Worm (Caenorhabditis elegans) whole organism, L4/young adult: ENCODE data around the gene ran-3.

Source experiments
- W03F9.2 ChIP-seq: fragments of 150-350 bp; optimal IDR thresholded peaks from 2 replicates; lab custom pipeline; 2014; ENCODE audit warnings: missing biosample characterization, missing genetic modification characterization
- dao-5 ChIP-seq: sonication (generic microtip); optimal IDR thresholded peaks from 2 replicates; lab custom pipeline; 2016; ENCODE audit warnings: missing genotype, missing genetic modification characterization, moderate library complexity, missing compliant biosample characterization
- him-1 ChIP-seq: sonication (generic microtip); optimal IDR thresholded peaks from 2 replicates; lab custom pipeline; 2016; ENCODE audit warnings: missing genotype, missing genetic modification reagents, missing genetic modification characterization, missing compliant biosample characterization

ran-3 gene

DNA sequence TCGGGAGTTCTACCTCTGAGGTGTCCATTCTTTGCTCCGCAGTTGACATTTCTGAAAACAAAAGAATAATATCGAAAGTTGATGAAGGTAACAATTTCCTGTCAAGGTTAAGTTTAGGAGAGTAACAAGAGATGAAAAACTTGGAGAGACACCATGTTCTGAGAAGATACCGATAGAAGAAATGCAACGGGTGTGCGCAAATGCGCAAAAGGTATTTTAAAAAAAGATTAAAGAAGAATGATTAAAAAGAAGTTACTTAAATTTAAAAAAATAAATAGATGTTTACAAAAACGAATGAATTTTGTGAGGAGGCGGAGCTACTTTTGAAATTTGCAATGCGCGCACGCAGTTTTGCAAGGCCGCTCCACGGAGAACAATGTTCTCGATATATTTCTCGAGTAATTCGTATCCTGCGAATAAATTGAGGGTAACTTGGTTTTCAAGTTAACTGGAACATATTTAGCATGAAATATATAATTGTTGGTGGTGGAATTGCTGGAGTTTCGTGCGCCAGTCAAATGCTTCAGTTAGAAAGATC is at the start of gene ran-3, which contains the start of gene C26D10.3:
ran-3 (minus strand) TSS at position 51 of the 538 bp plus-strand sequence.
C26D10.3 (plus strand) TSS at position 385 of the 538 bp plus-strand sequence.
- TF ChIP-seq W03F9.2 (tag; lab: Kevin White, UChicago) (peak; percentile 40), dao-5 (tag; lab: Kevin White, UChicago) (no peak), him-1 (tag; lab: Kevin White, UChicago) (no peak)

DNA sequence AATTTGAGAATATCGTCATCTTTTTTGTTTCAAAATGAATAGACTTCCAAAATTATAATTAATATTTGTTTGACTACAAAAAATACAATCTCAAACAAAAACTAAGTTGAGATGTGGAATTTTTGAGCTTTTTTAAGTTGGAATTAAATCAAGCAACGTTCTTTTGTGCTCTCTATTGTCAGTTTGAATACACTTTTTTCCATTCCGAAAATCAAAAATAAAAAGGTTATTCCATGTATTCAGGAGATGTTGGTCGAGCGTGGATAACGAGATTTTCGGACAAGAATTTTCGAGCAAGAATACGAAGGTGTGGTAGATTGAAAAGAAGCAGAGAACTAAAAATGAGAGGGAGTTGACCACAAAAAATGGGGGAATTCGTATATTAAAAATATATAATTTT is 45.3 kb upstream of the ran-3 start:
- TF ChIP-seq W03F9.2 (tag; lab: Kevin White, UChicago) = no peak
- TF ChIP-seq him-1 (tag; lab: Kevin White, UChicago) = no peak
- TF ChIP-seq dao-5 (tag; lab: Kevin White, UChicago) = no peak

DNA sequence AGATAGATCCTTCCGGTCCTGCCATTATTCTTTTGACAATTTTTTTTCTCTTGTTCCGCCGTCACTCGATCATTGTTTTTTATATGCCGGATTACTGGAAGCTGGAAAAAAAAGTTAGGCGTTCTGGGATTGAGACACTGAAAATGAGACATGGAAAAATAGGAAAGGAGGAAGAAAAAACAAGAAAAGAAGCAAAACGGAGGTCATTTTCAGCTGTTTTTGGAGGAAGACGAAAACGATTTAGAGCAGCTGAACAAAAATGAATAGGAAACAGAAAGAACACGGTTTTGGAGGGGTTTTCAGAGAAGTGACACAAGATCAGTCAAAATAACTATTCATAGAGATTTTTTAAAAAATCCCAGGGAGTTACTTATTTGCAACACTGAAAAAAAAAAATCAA is 44.2 kb upstream of the ran-3 start, which contains the start of gene amt-3:
amt-3 (minus strand) TSS at position 101 of the 400 bp plus-strand sequence.
- TF ChIP-seq him-1 (tag; lab: Kevin White, UChicago) (no peak), W03F9.2 (tag; lab: Kevin White, UChicago) (no peak), dao-5 (tag; lab: Kevin White, UChicago) (no peak)

DNA sequence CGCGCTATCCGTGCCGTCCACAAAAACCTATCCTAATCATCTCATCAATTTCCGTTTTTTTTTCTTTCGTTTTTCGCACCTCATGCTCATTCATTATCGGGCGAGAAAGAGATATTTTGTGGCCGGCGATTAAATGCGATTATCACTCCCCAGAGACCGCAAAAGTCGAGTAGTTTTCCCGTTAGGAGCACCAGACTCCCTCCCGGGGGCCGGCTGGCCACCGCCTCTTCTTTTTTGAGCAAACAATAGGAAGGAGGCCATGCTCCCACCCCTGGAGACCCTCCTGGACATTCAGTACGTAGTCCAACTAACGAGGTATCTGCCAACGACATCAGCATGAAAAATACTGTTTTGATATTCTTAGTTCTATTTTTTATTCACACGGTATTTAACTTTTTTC is 35.6 kb upstream of the ran-3 start, which contains the start of gene M195.2:
M195.2 (plus strand) TSS at position 301 of the 400 bp plus-strand sequence.
- TF ChIP-seq W03F9.2 (tag; lab: Kevin White, UChicago) = no peak
- no peak for TF ChIP-seq dao-5 (tag; lab: Kevin White, UChicago)
- no peak for TF ChIP-seq him-1 (tag; lab: Kevin White, UChicago)

DNA sequence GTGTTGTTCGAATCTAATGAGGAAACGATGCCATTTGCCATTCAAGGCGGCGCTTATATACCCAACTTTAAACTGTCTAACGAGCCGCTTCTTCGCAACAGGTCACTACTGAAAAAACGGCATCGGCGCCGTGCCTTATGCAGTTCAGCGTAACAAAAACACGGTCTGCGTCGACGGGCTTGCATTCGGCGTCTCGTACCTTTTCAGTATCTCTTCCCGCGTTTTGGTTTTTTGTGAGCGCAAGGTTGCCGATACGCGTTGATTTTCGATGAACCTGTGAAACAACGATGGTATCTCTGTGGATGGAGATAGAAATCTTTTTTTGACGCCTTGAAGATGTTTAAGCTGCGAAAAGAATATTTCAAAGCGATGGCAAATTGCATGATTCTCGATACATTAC is 34.5 kb upstream of the ran-3 start, which contains the start of gene col-77:
col-77 (minus strand) TSS at position 32 of the 400 bp plus-strand sequence.
- TF ChIP-seq dao-5 (tag; lab: Kevin White, UChicago) (no peak), him-1 (tag; lab: Kevin White, UChicago) (no peak), W03F9.2 (tag; lab: Kevin White, UChicago) (no peak)

DNA sequence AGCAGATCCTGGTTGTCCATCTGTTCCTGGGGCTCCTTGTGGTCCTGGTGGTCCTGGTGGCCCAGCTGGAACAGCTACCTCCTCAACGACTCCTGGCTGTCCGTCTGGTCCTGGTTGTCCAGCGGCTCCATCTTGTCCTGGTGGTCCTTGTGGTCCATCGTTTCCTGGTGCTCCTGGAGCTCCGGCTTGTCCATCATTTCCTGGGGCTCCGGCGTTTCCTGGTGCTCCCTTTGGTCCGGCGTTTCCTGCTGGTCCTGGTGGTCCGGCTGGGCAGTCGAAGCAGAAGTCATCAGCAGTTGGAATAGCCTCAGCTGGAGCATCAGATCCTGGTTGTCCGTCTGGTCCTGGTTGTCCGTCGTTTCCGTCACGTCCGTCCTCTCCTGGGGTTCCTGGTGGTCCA is 33.6 kb upstream of the ran-3 start:
- TF ChIP-seq dao-5 (tag; lab: Kevin White, UChicago) (no peak), him-1 (tag; lab: Kevin White, UChicago) (no peak), W03F9.2 (tag; lab: Kevin White, UChicago) (no peak)

DNA sequence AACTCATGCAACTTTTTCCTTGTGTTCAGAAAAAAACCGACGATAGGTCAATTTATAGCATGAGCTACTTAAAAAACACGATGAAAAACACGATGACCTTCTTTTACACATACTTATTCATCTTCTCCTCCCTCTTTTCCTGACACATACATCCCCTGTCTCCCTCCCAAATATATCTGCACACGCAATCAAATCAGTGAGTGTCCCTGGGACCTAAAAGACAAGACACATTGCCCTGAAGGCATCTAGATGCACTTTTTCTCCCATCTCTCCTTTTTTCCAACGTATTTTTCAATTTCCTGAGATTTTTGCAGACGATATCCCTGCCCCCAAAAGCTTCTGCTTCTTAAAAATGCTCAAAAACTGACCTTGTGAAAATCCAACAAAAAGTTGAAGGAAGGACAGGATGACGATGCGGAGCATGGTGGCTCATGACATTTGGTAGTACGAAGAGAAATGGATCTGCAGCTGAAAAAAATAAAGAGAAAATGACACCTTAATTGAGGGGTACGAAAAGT is 29.4 kb upstream of the ran-3 start, which contains the start of gene C26D10.6:
C26D10.6 (minus strand) TSS at position 468 of the 518 bp plus-strand sequence.
- TF ChIP-seq dao-5 (tag; lab: Kevin White, UChicago) = no peak
- TF ChIP-seq W03F9.2 (tag; lab: Kevin White, UChicago) = no peak
- TF ChIP-seq him-1 (tag; lab: Kevin White, UChicago) = no peak

DNA sequence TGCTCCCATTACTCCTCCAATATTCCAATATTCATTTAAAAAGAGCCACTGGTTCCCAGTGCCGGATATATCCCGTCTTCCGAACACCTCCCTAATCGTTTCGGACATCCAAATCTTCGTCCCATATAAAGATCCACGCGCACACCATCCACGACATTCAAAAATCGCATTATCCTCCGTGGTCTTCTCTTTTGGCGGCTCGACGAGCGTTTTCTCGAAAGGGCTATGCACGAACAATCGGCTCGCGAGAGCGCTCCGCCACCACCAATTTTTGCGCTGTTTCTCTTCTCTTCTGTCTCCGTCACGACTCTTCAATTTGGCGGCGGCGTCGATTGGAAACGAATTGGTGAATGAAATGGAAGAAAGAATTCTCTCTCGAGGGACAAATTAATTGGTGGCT is 28.4 kb upstream of the ran-3 start:
- TF ChIP-seq W03F9.2 (tag; lab: Kevin White, UChicago) = no peak
- no peak for TF ChIP-seq him-1 (tag; lab: Kevin White, UChicago)
- TF ChIP-seq dao-5 (tag; lab: Kevin White, UChicago) = no peak

DNA sequence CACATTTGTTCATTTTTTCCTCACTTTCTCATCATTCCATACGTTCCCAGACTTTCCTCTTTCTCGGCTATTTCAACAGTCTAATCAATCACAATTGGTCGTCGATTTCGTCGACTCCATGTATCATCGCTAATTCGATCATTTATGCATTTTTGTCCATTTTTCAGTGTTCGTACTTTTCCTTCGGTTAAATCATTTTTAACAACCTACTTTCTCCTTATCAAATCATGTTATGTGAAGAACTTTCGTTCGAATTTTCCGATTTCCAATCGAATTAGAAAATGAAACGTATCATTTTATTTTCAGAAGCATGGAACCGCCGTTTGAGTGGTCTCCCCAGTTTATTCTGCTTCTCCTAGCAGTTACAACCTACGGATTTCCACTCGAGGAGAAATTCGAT is 21.5 kb upstream of the ran-3 start, which contains the start of gene eff-1:
eff-1 (plus strand) TSS at position 301 of the 400 bp plus-strand sequence.
- no peak for TF ChIP-seq dao-5 (tag; lab: Kevin White, UChicago)
- TF ChIP-seq him-1 (tag; lab: Kevin White, UChicago) = no peak
- TF ChIP-seq W03F9.2 (tag; lab: Kevin White, UChicago) = no peak

DNA sequence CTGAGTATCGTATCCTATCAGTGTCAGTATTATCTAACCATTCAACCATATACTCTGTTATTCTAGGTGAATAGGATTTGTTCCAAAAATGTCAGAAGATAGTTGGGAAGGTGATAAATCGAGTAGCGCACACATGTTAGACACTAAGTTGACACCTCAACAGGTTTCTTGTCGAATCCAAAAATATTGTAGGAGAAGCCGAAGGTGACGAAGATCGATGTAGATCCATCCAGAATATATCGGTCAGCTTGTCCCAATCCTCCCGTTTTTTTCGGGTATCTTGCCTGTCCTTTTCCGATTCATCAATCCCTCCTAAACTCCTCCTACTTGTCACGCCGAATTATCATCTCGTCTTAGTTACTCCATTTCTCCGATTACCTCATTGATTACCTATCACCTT is 20.8 kb upstream of the ran-3 start:
- TF ChIP-seq him-1 (tag; lab: Kevin White, UChicago) (no peak), W03F9.2 (tag; lab: Kevin White, UChicago) (no peak), dao-5 (tag; lab: Kevin White, UChicago) (no peak)

DNA sequence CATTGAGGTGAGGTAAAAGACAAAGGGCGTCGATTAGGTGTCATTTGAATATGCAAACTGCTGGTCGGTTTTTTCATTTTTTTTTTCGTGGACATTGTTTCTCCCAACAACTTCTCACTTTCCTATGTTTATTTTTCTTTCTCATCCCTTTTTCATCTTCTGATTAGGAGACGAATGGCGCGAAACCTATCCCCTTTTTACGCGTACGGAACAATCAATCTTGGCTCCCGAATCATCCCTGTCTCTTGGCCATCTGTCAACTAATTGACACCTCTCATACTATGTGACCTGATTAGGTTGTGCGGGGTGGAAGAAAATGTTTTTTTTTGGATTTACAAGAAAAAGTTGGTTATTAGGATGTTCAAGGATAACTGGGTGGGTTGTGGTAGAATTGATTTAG is 20.0 kb upstream of the ran-3 start:
- TF ChIP-seq him-1 (tag; lab: Kevin White, UChicago) (no peak), dao-5 (tag; lab: Kevin White, UChicago) (no peak), W03F9.2 (tag; lab: Kevin White, UChicago) (no peak)

DNA sequence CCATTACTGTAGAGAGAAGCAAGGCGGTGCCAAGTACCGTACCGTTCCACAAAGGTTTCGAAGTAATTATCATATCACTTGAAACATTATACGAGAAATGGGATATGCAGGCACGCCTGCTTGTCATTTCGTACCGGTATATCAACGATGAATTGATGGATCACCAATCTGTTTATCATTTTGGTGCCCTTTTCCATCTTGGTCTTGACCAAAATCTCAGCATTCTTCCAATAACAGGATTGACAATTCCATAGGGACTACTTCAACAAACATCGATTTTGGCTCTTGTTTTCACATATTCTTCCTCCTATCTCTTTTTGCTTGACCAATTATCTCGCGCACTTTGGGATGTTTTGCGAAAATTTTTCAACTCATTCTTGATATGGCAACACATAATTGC is 14.3 kb upstream of the ran-3 start:
- TF ChIP-seq dao-5 (tag; lab: Kevin White, UChicago) (no peak), W03F9.2 (tag; lab: Kevin White, UChicago) (no peak), him-1 (tag; lab: Kevin White, UChicago) (no peak)

DNA sequence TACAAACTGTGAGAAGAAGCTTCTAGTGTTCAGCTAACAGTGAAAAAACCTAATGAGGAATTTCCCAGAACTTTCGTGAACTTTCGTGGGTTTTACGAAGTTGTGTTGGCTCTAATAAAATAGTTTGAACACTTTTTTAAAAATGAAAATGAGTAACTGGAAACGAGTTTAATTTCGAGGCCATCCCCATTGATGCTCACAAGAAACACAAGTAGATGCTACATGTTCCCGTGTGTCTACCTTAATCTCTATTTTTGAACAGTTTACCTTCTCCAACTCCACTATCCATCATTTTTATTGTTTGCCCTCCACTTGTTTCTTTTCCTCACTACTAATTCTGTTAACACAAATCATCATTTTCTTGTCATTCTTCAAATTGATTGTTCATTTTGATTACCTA is 8.8 kb upstream of the ran-3 start, which contains the start of gene C26D10.7:
C26D10.7 (plus strand) TSS at position 301 of the 400 bp plus-strand sequence.
- TF ChIP-seq dao-5 (tag; lab: Kevin White, UChicago) (no peak), W03F9.2 (tag; lab: Kevin White, UChicago) (no peak), him-1 (tag; lab: Kevin White, UChicago) (no peak)
